Fruit fly (Drosophila melanogaster) whole organism, embryonic: ENCODE measurements around the gene Pino.

Experiments used
- CG10267 ChIP-seq: fragments of 200-800 bp; sonication (Bioruptor generic); optimal IDR thresholded peaks from 2 replicates; lab custom pipeline; 2018; ENCODE audit warnings: missing biosample characterization, mild to moderate bottlenecking, missing genetic modification characterization, moderate library complexity
- CG10274 ChIP-seq: fragments of 200-800 bp; sonication (Bioruptor generic); optimal IDR thresholded peaks from 3 replicates; lab custom pipeline; 2017; ENCODE audit warnings: missing biosample characterization, mild to moderate bottlenecking, missing genetic modification characterization
- CG11085 ChIP-seq: fragments of 200-800 bp; sonication (Bioruptor generic); IDR thresholded peaks from 2 replicates; pipeline ENCODE4 v1.3.6; 2022; ENCODE audit warnings: missing biosample characterization, missing genetic modification characterization
- CG11093 ChIP-seq: fragments of 200-800 bp; sonication (Bioruptor generic); IDR thresholded peaks from 3 replicates; pipeline ENCODE4 v1.3.6; 2022; ENCODE audit warnings: missing biosample characterization, missing genetic modification characterization
- CG11398 ChIP-seq: fragments of 200-800 bp; sonication (Bioruptor generic); optimal IDR thresholded peaks from 2 replicates; lab custom pipeline; 2016; ENCODE audit warnings: missing biosample characterization, missing genetic modification characterization
- CG11695 ChIP-seq: fragments of 200-800 bp; sonication (Bioruptor generic); IDR thresholded peaks from 3 replicates; pipeline ENCODE4 v1.3.6; 2022; ENCODE audit warnings: missing biosample characterization, missing genetic modification characterization
- CG12155 ChIP-seq: fragments of 200-800 bp; sonication (Bioruptor generic); optimal IDR thresholded peaks from 3 replicates; lab custom pipeline; 2016; ENCODE audit warnings: missing biosample characterization, missing genetic modification characterization
- CG14050 ChIP-seq: fragments of 200-800 bp; sonication (Bioruptor generic); IDR thresholded peaks from 3 replicates; pipeline ENCODE4 v1.3.6; 2022; ENCODE audit warnings: missing biosample characterization, missing genetic modification characterization
- CG14667 ChIP-seq: fragments of 200-800 bp; sonication (Bioruptor generic); IDR thresholded peaks from 2 replicates; pipeline ENCODE4 v1.3.6; 2022; ENCODE audit warnings: missing biosample characterization, missing genetic modification characterization
- CG14860 ChIP-seq: fragments of 200-800 bp; sonication (Bioruptor generic); IDR thresholded peaks from 3 replicates; pipeline ENCODE4 v1.3.6; 2022; ENCODE audit warnings: missing biosample characterization, missing genetic modification characterization; ENCODE audit not compliant: partially characterized antibody
- CG15011 ChIP-seq: fragments of 200-800 bp; sonication (Bioruptor generic); optimal IDR thresholded peaks from 3 replicates; lab custom pipeline; 2018; ENCODE audit warnings: missing biosample characterization, mild to moderate bottlenecking, missing genetic modification characterization
- CG17328 ChIP-seq: fragments of 200-800 bp; sonication (Bioruptor generic); IDR thresholded peaks from 2 replicates; pipeline ENCODE4 v1.3.6; 2022; ENCODE audit warnings: missing biosample characterization, missing genetic modification characterization
- CG17359 ChIP-seq: fragments of 200-800 bp; sonication (Bioruptor generic); optimal IDR thresholded peaks from 3 replicates; lab custom pipeline; 2018; ENCODE audit warnings: missing biosample characterization, mild to moderate bottlenecking, missing genetic modification characterization, moderate library complexity
- CG17612 ChIP-seq: fragments of 200-800 bp; sonication (Bioruptor generic); IDR thresholded peaks from 2 replicates; pipeline ENCODE4 v1.3.6; 2022; ENCODE audit warnings: missing biosample characterization, missing genetic modification characterization
- CG17829 ChIP-seq: fragments of 200-800 bp; optimal IDR thresholded peaks from 2 replicates; lab custom pipeline; 2019; ENCODE audit warnings: missing biosample characterization, mild to moderate bottlenecking, missing genetic modification characterization, moderate library complexity
- CG32772 ChIP-seq: fragments of 200-800 bp; sonication (Bioruptor generic); IDR thresholded peaks from 2 replicates; pipeline ENCODE4 v1.3.6; 2022; ENCODE audit warnings: missing biosample characterization, missing genetic modification characterization
- CG3726 ChIP-seq: fragments of 200-800 bp; sonication (Bioruptor generic); IDR thresholded peaks from 3 replicates; pipeline ENCODE4, ENCODE4 v1.3.6; 2022; ENCODE audit warnings: missing biosample characterization, missing genetic modification characterization
- CG4617 ChIP-seq: fragments of 200-800 bp; sonication (Bioruptor generic); optimal IDR thresholded peaks from 3 replicates; lab custom pipeline; 2016; ENCODE audit warnings: missing biosample characterization, missing genetic modification characterization, borderline replicate concordance
- CG6689 ChIP-seq: fragments of 200-800 bp; sonication (Bioruptor generic); IDR thresholded peaks from 2 replicates; pipeline ENCODE4 v1.3.6; 2022; ENCODE audit warnings: missing biosample characterization, missing genetic modification characterization
- CG7271 ChIP-seq: fragments of 200-800 bp; sonication (Bioruptor generic); optimal IDR thresholded peaks from 2 replicates; lab custom pipeline; 2018; ENCODE audit warnings: missing biosample characterization, mild to moderate bottlenecking, missing genetic modification characterization, moderate library complexity
- CG9876 ChIP-seq: fragments of 200-800 bp; sonication (Bioruptor generic); optimal IDR thresholded peaks from 2 replicates; lab custom pipeline; 2016; ENCODE audit warnings: missing biosample characterization, missing genetic modification characterization
- CG9932 ChIP-seq: fragments of 200-800 bp; sonication (Bioruptor generic); IDR thresholded peaks from 2 replicates; pipeline ENCODE4 v1.3.6; 2022; ENCODE audit warnings: missing biosample characterization, missing genetic modification characterization
- Dbx ChIP-seq: fragments of 200-800 bp; sonication (Bioruptor generic); IDR thresholded peaks from 3 replicates; pipeline ENCODE4 v1.3.6; 2022; ENCODE audit warnings: missing biosample characterization, missing genetic modification characterization
- Dll ChIP-seq: fragments of 200-800 bp; sonication (Bioruptor generic); IDR thresholded peaks from 4 replicates; pipeline ENCODE4 v1.3.6; 2022; ENCODE audit warnings: missing biosample characterization, missing genetic modification characterization; ENCODE audit not compliant: partially characterized antibody
- H2.0 ChIP-seq: fragments of 200-800 bp; sonication (Bioruptor generic); IDR thresholded peaks from 2 replicates; pipeline ENCODE4 v1.3.6; 2022; ENCODE audit warnings: missing biosample characterization, missing genetic modification characterization
- HLH3B ChIP-seq: fragments of 200-800 bp; sonication (Bioruptor generic); IDR thresholded peaks from 2 replicates; pipeline ENCODE4 v1.3.6; 2022; ENCODE audit warnings: missing biosample characterization, missing genetic modification characterization
- HLHmδ ChIP-seq: fragments of 200-800 bp; sonication (Bioruptor generic); optimal IDR thresholded peaks from 2 replicates; lab custom pipeline; 2018; ENCODE audit warnings: missing biosample characterization, mild to moderate bottlenecking, missing genetic modification characterization, moderate library complexity
- Hsf ChIP-seq: fragments of 200-800 bp; sonication (Bioruptor generic); optimal IDR thresholded peaks from 3 replicates; lab custom pipeline; 2016; ENCODE audit warnings: missing biosample characterization, missing genetic modification characterization
- Med ChIP-seq: fragments of 200-800 bp; sonication (Bioruptor generic); peaks from one replicate; lab custom pipeline; 2016; ENCODE audit warnings: missing biosample characterization, missing genetic modification characterization, mild to moderate bottlenecking, inconsistent platforms, moderate library complexity
- Mes4 ChIP-seq: fragments of 200-800 bp; sonication (Bioruptor generic); optimal IDR thresholded peaks from 2 replicates; lab custom pipeline; 2016; ENCODE audit warnings: missing biosample characterization, missing genetic modification characterization
- NK7.1 ChIP-seq: fragments of 200-800 bp; sonication (Bioruptor generic); optimal IDR thresholded peaks from 3 replicates; lab custom pipeline; 2016; ENCODE audit warnings: missing biosample characterization, missing genetic modification characterization
- Nf-YB ChIP-seq: fragments of 200-800 bp; sonication (Bioruptor generic); optimal IDR thresholded peaks from 3 replicates; lab custom pipeline; 2019; ENCODE audit warnings: missing biosample characterization, mild to moderate bottlenecking, missing genetic modification characterization, moderate library complexity
- Optix ChIP-seq: fragments of 200-800 bp; sonication (Bioruptor generic); IDR thresholded peaks from 3 replicates; pipeline ENCODE4 v1.3.6; 2022; ENCODE audit warnings: missing biosample characterization, missing genetic modification characterization
- Pdp1 ChIP-seq, 2 experiments: fragments of 200-800 bp; sonication (Bioruptor generic); optimal IDR thresholded peaks; 3 replicates each; lab custom pipeline; 2016; ENCODE audit warnings: missing biosample characterization in 2 of 2, missing genetic modification characterization in 2 of 2, mild to moderate bottlenecking in 1 of 2, moderate library complexity in 1 of 2
- Rx ChIP-seq: fragments of 200-800 bp; sonication (Bioruptor generic); IDR thresholded peaks from 2 replicates; pipeline ENCODE4 v1.3.6; 2022; ENCODE audit warnings: missing biosample characterization, missing genetic modification characterization
- abd-A ChIP-seq: fragments of 200-800 bp; sonication (Bioruptor generic); optimal IDR thresholded peaks from 3 replicates; lab custom pipeline; 2019; ENCODE audit warnings: missing biosample characterization, mild to moderate bottlenecking, missing genetic modification characterization, moderate library complexity
- bab2 ChIP-seq: fragments of 200-800 bp; sonication (Bioruptor generic); optimal IDR thresholded peaks from 2 replicates; lab custom pipeline; 2016; ENCODE audit warnings: missing biosample characterization, missing genetic modification characterization
- bigmax ChIP-seq: fragments of 200-800 bp; sonication (Bioruptor generic); optimal IDR thresholded peaks from 2 replicates; lab custom pipeline; 2018; ENCODE audit warnings: missing biosample characterization, mild to moderate bottlenecking, missing genetic modification characterization
- bowl ChIP-seq: fragments of 200-800 bp; sonication (Bioruptor generic); IDR thresholded peaks from 2 replicates; pipeline ENCODE4 v1.3.6; 2022; ENCODE audit warnings: missing biosample characterization, missing genetic modification characterization
- cato ChIP-seq: fragments of 200-800 bp; sonication (Bioruptor generic); optimal IDR thresholded peaks from 2 replicates; lab custom pipeline; 2016; ENCODE audit warnings: missing biosample characterization, missing genetic modification characterization, borderline replicate concordance
- crc ChIP-seq: fragments of 200-800 bp; sonication (Bioruptor generic); optimal IDR thresholded peaks from 2 replicates; lab custom pipeline; 2016; ENCODE audit warnings: missing biosample characterization, missing genetic modification characterization
- eyg ChIP-seq: fragments of 200-800 bp; sonication (Bioruptor generic); optimal IDR thresholded peaks from 3 replicates; lab custom pipeline; 2016; ENCODE audit warnings: missing biosample characterization, missing genetic modification characterization
- knrl ChIP-seq: fragments of 200-800 bp; sonication (Bioruptor generic); IDR thresholded peaks from 3 replicates; pipeline ENCODE4 v1.3.6; 2022; ENCODE audit warnings: missing biosample characterization, missing genetic modification characterization; ENCODE audit not compliant: partially characterized antibody
- lola ChIP-seq, 3 experiments: fragments of >200 bp in 2 of 3; fragments of 200-800 bp in 1 of 3; sonication (Bioruptor generic) in 1 of 3; optimal IDR thresholded peaks; 2 replicates each; lab custom pipeline; 2017 to 2019; ENCODE audit warnings: missing biosample characterization in 3 of 3, missing genetic modification characterization in 3 of 3, mild to moderate bottlenecking in 1 of 3, moderate library complexity in 1 of 3
- pho ChIP-seq: fragments of 200-800 bp; sonication (Bioruptor generic); optimal IDR thresholded peaks from 2 replicates; lab custom pipeline; 2016; ENCODE audit warnings: missing biosample characterization, missing genetic modification characterization
- pzg ChIP-seq: fragments of 200-800 bp; sonication (Bioruptor generic); optimal IDR thresholded peaks from 3 replicates; lab custom pipeline; 2018; ENCODE audit warnings: missing biosample characterization, mild to moderate bottlenecking, missing genetic modification characterization, moderate library complexity
- run ChIP-seq: fragments of 200-800 bp; sonication (Bioruptor generic); optimal IDR thresholded peaks from 3 replicates; lab custom pipeline; 2018; ENCODE audit warnings: missing biosample characterization, mild to moderate bottlenecking, missing genetic modification characterization
- sqz ChIP-seq: fragments of 200-800 bp; sonication (Bioruptor generic); optimal IDR thresholded peaks from 3 replicates; lab custom pipeline; 2018; ENCODE audit warnings: missing biosample characterization, mild to moderate bottlenecking, missing genetic modification characterization
- sr ChIP-seq: fragments of 200-800 bp; sonication (Bioruptor generic); IDR thresholded peaks from 3 replicates; pipeline ENCODE4 v1.3.6; 2022; ENCODE audit warnings: missing biosample characterization, missing genetic modification characterization
- tll ChIP-seq, 2 experiments: fragments of 200-800 bp in 1 of 2; fragments of >200 bp in 1 of 2; sonication (Bioruptor generic) in 1 of 2; optimal IDR thresholded peaks; 2 replicates each; lab custom pipeline; 2017 to 2019; ENCODE audit warnings: missing biosample characterization in 2 of 2, missing genetic modification characterization in 2 of 2, mild to moderate bottlenecking in 1 of 2, moderate library complexity in 1 of 2
- wek ChIP-seq: fragments of 200-800 bp; sonication (Bioruptor generic); optimal IDR thresholded peaks from 3 replicates; lab custom pipeline; 2018; ENCODE audit warnings: missing biosample characterization, mild to moderate bottlenecking, missing genetic modification characterization, moderate library complexity
- zfh1 ChIP-seq: fragments of 200-800 bp; sonication (Bioruptor generic); IDR thresholded peaks from 3 replicates; pipeline ENCODE4 v1.3.6; 2022; ENCODE audit warnings: missing biosample characterization, missing genetic modification characterization

Pino gene

dm6 chr2L:1077053-1077452 is 51.7 kb downstream of the Pino start (continued):
- TF ChIP-seq CG11695 (GFP tag; lab: Robert Waterston, UW) (no peak), Dll (GFP tag; lab: Robert Waterston, UW) (no peak), Pdp1 (GFP tag; optimal IDR thresholded peaks at IDR 0.05; lab: Kevin White, UChicago) (peak in 1 of 2 experiments; percentile 1), Mes4 (no peak), CG9932 (no peak), abd-A (tag; lab: Kevin White, UChicago) (peak; percentile 6), HLHmδ (peak; percentile 62), wek (GFP tag; lab: Kevin White, UChicago) (no peak), CG14860 (GFP tag; lab: Robert Waterston, UW) (no peak), CG12155 (GFP tag; lab: Kevin White, UChicago) (no peak), Rx (GFP tag; lab: Robert Waterston, UW) (no peak), CG14667 (GFP tag; lab: Robert Waterston, UW) (no peak), CG9876 (no peak), CG11398 (GFP tag; lab: Kevin White, UChicago) (no peak), Dbx (GFP tag; lab: Robert Waterston, UW) (no peak), CG10267 (tag; lab: Kevin White, UChicago) (no peak), cato (no peak), lola (GFP tag; optimal IDR thresholded peaks at IDR 0.05; lab: Kevin White, UChicago) (peak in 1 of 3 experiments; percentile 58), run (tag; lab: Kevin White, UChicago) (no peak), Nf-YB (no peak), CG7271 (tag; lab: Kevin White, UChicago) (no peak), CG17359 (tag; lab: Kevin White, UChicago) (no peak), crc (GFP tag; lab: Kevin White, UChicago) (no peak), tll (GFP tag; optimal IDR thresholded peaks at IDR 0.05; lab: Kevin White, UChicago) (no peak), CG4617 (no peak), CG10274 (GFP tag; lab: Kevin White, UChicago) (no peak), sqz (GFP tag; lab: Kevin White, UChicago) (no peak), NK7.1 (GFP tag; lab: Kevin White, UChicago) (peak; percentile 1), pho (GFP tag; lab: Kevin White, UChicago) (no peak), CG17612 (GFP tag; lab: Robert Waterston, UW) (no peak), Med (GFP tag; lab: Kevin White, UChicago) (peak; percentile 53), zfh1 (no peak), CG6689 (GFP tag; lab: Robert Waterston, UW) (no peak), knrl (GFP tag; lab: Robert Waterston, UW) (no peak; the same call in 2 of the 3 replicates), CG14050 (GFP tag; lab: Robert Waterston, UW) (no peak), CG32772 (no peak), CG11093 (no peak), bab2 (no peak), Optix (GFP tag; lab: Robert Waterston, UW) (no peak), bigmax (GFP tag; lab: Kevin White, UChicago) (no peak), pzg (no peak), Hsf (GFP tag; lab: Kevin White, UChicago) (no peak), CG3726 (GFP tag; lab: Robert Waterston, UW) (no peak), CG15011 (GFP tag; lab: Kevin White, UChicago) (no peak), CG17328 (GFP tag; lab: Robert Waterston, UW) (no peak), H2.0 (GFP tag; lab: Robert Waterston, UW) (no peak), eyg (GFP tag; lab: Kevin White, UChicago) (no peak), HLH3B (no peak), bowl (GFP tag; lab: Robert Waterston, UW) (no peak), sr (GFP tag; lab: Robert Waterston, UW) (no peak), CG11085 (no peak), CG17829 (tag; lab: Kevin White, UChicago) (no peak)
